Worm (Caenorhabditis elegans) whole organism, young adult: ENCODE measurements around the gene fipr-2.

Experiments
- B0019.2 ChIP-seq: fragments of 200-800 bp; sonication (Bioruptor generic); conservative IDR thresholded peaks from 2 replicates; pipeline ENCODE4 v1.3.6; 2022; ENCODE audit warnings: missing genetic modification reagents, missing genetic modification characterization, missing compliant biosample characterization
- B0035.1 ChIP-seq: sonication (generic microtip); optimal IDR thresholded peaks from 2 replicates; lab custom pipeline; 2016; ENCODE audit warnings: missing genetic modification characterization, mild to moderate bottlenecking, missing compliant biosample characterization, missing genotype, missing genetic modification reagents
- B0261.1 ChIP-seq: sonication (generic microtip); optimal IDR thresholded peaks from 2 replicates; lab custom pipeline; 2016; ENCODE audit warnings: mild to moderate bottlenecking, missing genetic modification characterization, moderate library complexity, missing compliant biosample characterization
- B0336.3 ChIP-seq: fragments of 200-800 bp; sonication (Bioruptor generic); IDR thresholded peaks from 2 replicates; pipeline ENCODE4 v1.3.6; 2022; ENCODE audit warnings: missing genetic modification characterization, missing compliant biosample characterization
- D2030.7 ChIP-seq: fragments of 200-800 bp; sonication (Bioruptor generic); IDR thresholded peaks from 2 replicates; pipeline ENCODE4 v1.3.6; 2022; ENCODE audit warnings: missing genetic modification reagents, missing genetic modification characterization, missing compliant biosample characterization
- F33H1.4 ChIP-seq: fragments of 200-800 bp; sonication (Bioruptor generic); IDR thresholded peaks from 2 replicates; pipeline ENCODE4 v1.3.6; 2022; ENCODE audit warnings: missing genetic modification reagents, missing genetic modification characterization, missing compliant biosample characterization
- F37B4.10 ChIP-seq: fragments of 200-800 bp; sonication (Bioruptor generic); IDR thresholded peaks from 2 replicates; pipeline ENCODE4 v1.3.6; 2022; ENCODE audit warnings: missing genetic modification characterization, missing compliant biosample characterization
- F52B5.7 ChIP-seq: sonication (generic microtip); optimal IDR thresholded peaks from 2 replicates; lab custom pipeline; 2016; ENCODE audit warnings: mild to moderate bottlenecking, missing genetic modification characterization, missing compliant biosample characterization
- F55B11.4 ChIP-seq: sonication (generic microtip); optimal IDR thresholded peaks from 2 replicates; lab custom pipeline; 2016; ENCODE audit warnings: missing compliant biosample characterization, missing genetic modification characterization, borderline replicate concordance; ENCODE audit not compliant: insufficient read depth
- F57C9.4 ChIP-seq: sonication (generic microtip); optimal IDR thresholded peaks from 2 replicates; lab custom pipeline; 2017; ENCODE audit warnings: mild to moderate bottlenecking, missing genetic modification characterization, missing compliant biosample characterization
- T26A5.8 ChIP-seq: sonication (generic microtip); optimal IDR thresholded peaks from 2 replicates; lab custom pipeline; 2016; ENCODE audit warnings: missing genetic modification characterization, missing compliant biosample characterization
- Y67H2A.10 ChIP-seq: fragments of 200-800 bp; sonication (Bioruptor generic); conservative IDR thresholded peaks from 2 replicates; pipeline ENCODE4 v1.3.6; 2022; ENCODE audit warnings: missing genetic modification reagents, missing genetic modification characterization, missing compliant biosample characterization
- Y95B8A.8 ChIP-seq: fragments of 200-800 bp; sonication (Bioruptor generic); IDR thresholded peaks from 2 replicates; pipeline ENCODE4 v1.3.6; 2022; ENCODE audit warnings: missing genetic modification reagents, missing genetic modification characterization, missing compliant biosample characterization
- ZK185.1 ChIP-seq: sonication (generic microtip); optimal IDR thresholded peaks from 2 replicates; lab custom pipeline; 2016; ENCODE audit warnings: mild to moderate bottlenecking, missing genetic modification characterization, missing compliant biosample characterization; ENCODE audit not compliant: poor library complexity, severe bottlenecking
- ama-1 ChIP-seq, 3 experiments: fragments of 150-350 bp in 1 of 3; sonication (generic microtip) in 2 of 3; optimal IDR thresholded peaks; 2 replicates each; lab custom pipeline; 2014 to 2018; ENCODE audit warnings: missing biosample characterization in 2 of 3, missing genetic modification characterization in 2 of 3, missing genetic modification reagents in 2 of 3
- aptf-2 ChIP-seq: fragments of 200-800 bp; sonication (Bioruptor generic); conservative IDR thresholded peaks from 2 replicates; pipeline ENCODE4 v1.3.6; 2022; ENCODE audit warnings: missing genetic modification reagents, missing genetic modification characterization, missing compliant biosample characterization
- aptf-3 ChIP-seq: fragments of 200-800 bp; sonication (Bioruptor generic); IDR thresholded peaks from 2 replicates; pipeline ENCODE4 v1.3.6; 2022; ENCODE audit warnings: missing genetic modification characterization, missing compliant biosample characterization
- attf-6 ChIP-seq: fragments of 200-800 bp; sonication (Bioruptor generic); IDR thresholded peaks from 2 replicates; pipeline ENCODE4 v1.3.6; 2022; ENCODE audit warnings: missing genetic modification reagents, missing genetic modification characterization, missing compliant biosample characterization
- bed-2 ChIP-seq: fragments of 200-800 bp; sonication (Bioruptor generic); IDR thresholded peaks from 2 replicates; pipeline ENCODE4 v1.3.6; 2022; ENCODE audit warnings: missing genetic modification reagents, missing genetic modification characterization, missing compliant biosample characterization
- ccch-3 ChIP-seq: fragments of 200-800 bp; sonication (Bioruptor generic); optimal IDR thresholded peaks from 2 replicates; lab custom pipeline; 2018; ENCODE audit warnings: mild to moderate bottlenecking, missing genetic modification characterization, missing compliant biosample characterization
- cebp-1 ChIP-seq, 2 experiments: fragments of 200-800 bp in 1 of 2; sonication (Bioruptor generic) in 1 of 2; sonication (generic microtip) in 1 of 2; IDR thresholded peaks in 1 of 2; optimal IDR thresholded peaks in 1 of 2; 2 replicates each; pipeline versions ENCODE4 v1.3.6 to Lab custom; 2017 to 2022; ENCODE audit warnings: missing compliant biosample characterization in 2 of 2, missing genetic modification characterization in 2 of 2, mild to moderate bottlenecking in 1 of 2, missing genetic modification reagents in 1 of 2, moderate library complexity in 1 of 2
- ceh-27 ChIP-seq: fragments of 200-800 bp; sonication (Bioruptor generic); optimal IDR thresholded peaks from 2 replicates; lab custom pipeline; 2018; ENCODE audit warnings: mild to moderate bottlenecking, missing genetic modification characterization, moderate library complexity, missing compliant biosample characterization
- ceh-58 ChIP-seq: fragments of 200-800 bp; sonication (Bioruptor generic); IDR thresholded peaks from 2 replicates; pipeline ENCODE4 v1.3.6; 2022; ENCODE audit warnings: missing genetic modification characterization, missing compliant biosample characterization
- ceh-79 ChIP-seq: sonication (generic microtip); optimal IDR thresholded peaks from 2 replicates; lab custom pipeline; 2017; ENCODE audit warnings: mild to moderate bottlenecking, missing genetic modification characterization, missing compliant biosample characterization
- chd-7 ChIP-seq: sonication (generic microtip); optimal IDR thresholded peaks from 2 replicates; lab custom pipeline; 2016; ENCODE audit warnings: mild to moderate bottlenecking, missing genetic modification characterization, moderate library complexity, missing compliant biosample characterization
- die-1 ChIP-seq: sonication (generic microtip); optimal IDR thresholded peaks from 2 replicates; lab custom pipeline; 2016; ENCODE audit warnings: missing genotype, mild to moderate bottlenecking, missing genetic modification characterization, missing compliant biosample characterization
- dox-1 ChIP-seq: fragments of 200-800 bp; sonication (Bioruptor generic); IDR thresholded peaks from 2 replicates; pipeline ENCODE4 v1.3.6; 2022; ENCODE audit warnings: missing genetic modification reagents, missing genetic modification characterization, missing compliant biosample characterization
- ekl-4 ChIP-seq: fragments of 200-800 bp; sonication (Bioruptor generic); IDR thresholded peaks from 2 replicates; pipeline ENCODE4 v1.3.6; 2022; ENCODE audit warnings: missing genetic modification reagents, missing genetic modification characterization, missing compliant biosample characterization
- ets-4 ChIP-seq: fragments of 200-800 bp; sonication (Bioruptor generic); optimal IDR thresholded peaks from 2 replicates; lab custom pipeline; 2018; ENCODE audit warnings: mild to moderate bottlenecking, missing genetic modification characterization, missing compliant biosample characterization
- gei-17 ChIP-seq: fragments of 200-800 bp; sonication (Bioruptor generic); optimal IDR thresholded peaks from 2 replicates; lab custom pipeline; 2018; ENCODE audit warnings: mild to moderate bottlenecking, missing genetic modification characterization, missing compliant biosample characterization
- him-1 ChIP-seq: sonication (generic microtip); optimal IDR thresholded peaks from 2 replicates; lab custom pipeline; 2016; ENCODE audit warnings: missing genotype, missing genetic modification reagents, missing genetic modification characterization, missing compliant biosample characterization
- hmg-20 ChIP-seq: fragments of 200-800 bp; sonication (Bioruptor generic); IDR thresholded peaks from 2 replicates; pipeline ENCODE4 v1.3.6; 2022; ENCODE audit warnings: missing genetic modification reagents, missing genetic modification characterization, missing compliant biosample characterization
- lin-35 ChIP-seq, 3 experiments: fragments of 150-350 bp in 2 of 3; sonication (generic microtip) in 1 of 3; optimal IDR thresholded peaks; 2 replicates each; lab custom pipeline; 2014 to 2018; ENCODE audit warnings: missing biosample characterization in 3 of 3, missing genetic modification characterization in 3 of 3, missing genetic modification reagents in 3 of 3
- lsl-1 ChIP-seq: fragments of 200-800 bp; sonication (Bioruptor generic); optimal IDR thresholded peaks from 2 replicates; lab custom pipeline; 2018; ENCODE audit warnings: mild to moderate bottlenecking, missing genetic modification characterization, moderate library complexity, missing compliant biosample characterization
- madf-10 ChIP-seq: sonication (generic microtip); optimal IDR thresholded peaks from 2 replicates; lab custom pipeline; 2016; ENCODE audit warnings: mild to moderate bottlenecking, missing genetic modification characterization, missing compliant biosample characterization
- mcd-1 ChIP-seq: fragments of 200-800 bp; sonication (Bioruptor generic); IDR thresholded peaks from 2 replicates; pipeline ENCODE4 v1.3.6; 2022; ENCODE audit warnings: missing genetic modification reagents, missing genetic modification characterization, missing compliant biosample characterization
- nfya-1 ChIP-seq: sonication (generic microtip); optimal IDR thresholded peaks from 2 replicates; lab custom pipeline; 2017; ENCODE audit warnings: antibody characterized with exemption, missing compliant biosample characterization, missing genetic modification characterization, borderline replicate concordance; ENCODE audit not compliant: insufficient read depth
- nfya-2 ChIP-seq: fragments of 200-800 bp; sonication (Bioruptor generic); IDR thresholded peaks from 2 replicates; pipeline ENCODE4 v1.3.6; 2022; ENCODE audit warnings: missing genetic modification reagents, missing genetic modification characterization, missing compliant biosample characterization
- nfyb-1 ChIP-seq: fragments of 200-800 bp; sonication (Bioruptor generic); IDR thresholded peaks from 2 replicates; pipeline ENCODE4 v1.3.6; 2022; ENCODE audit warnings: missing genetic modification reagents, missing genetic modification characterization, missing compliant biosample characterization
- pbrm-1 ChIP-seq: fragments of 200-800 bp; sonication (Bioruptor generic); IDR thresholded peaks from 2 replicates; pipeline ENCODE4 v1.3.6; 2022; ENCODE audit warnings: missing genetic modification reagents, missing genetic modification characterization, missing compliant biosample characterization
- rec-8 ChIP-seq, 2 experiments: sonication (generic microtip); optimal IDR thresholded peaks; 2 replicates each; lab custom pipeline; 2016; ENCODE audit warnings: mild to moderate bottlenecking in 2 of 2, missing genetic modification characterization in 2 of 2, missing genetic modification reagents in 2 of 2, missing genotype in 2 of 2, missing biosample characterization in 1 of 2, missing compliant biosample characterization in 1 of 2, moderate library complexity in 1 of 2
- rpc-1 ChIP-seq, 2 experiments: fragments of 150-350 bp in 1 of 2; sonication (generic microtip) in 1 of 2; optimal IDR thresholded peaks; 2 replicates each; lab custom pipeline; 2014 to 2018; ENCODE audit warnings: missing biosample characterization in 1 of 2, missing genetic modification characterization in 1 of 2, missing genetic modification reagents in 1 of 2, missing genotype in 1 of 2
- sea-2 ChIP-seq: fragments of 200-800 bp; sonication (Bioruptor generic); IDR thresholded peaks from 2 replicates; pipeline ENCODE4 v1.3.6; 2022; ENCODE audit warnings: missing genetic modification characterization, missing compliant biosample characterization
- snpc-1.3 ChIP-seq: sonication (generic microtip); optimal IDR thresholded peaks from 2 replicates; lab custom pipeline; 2017; ENCODE audit warnings: missing genetic modification characterization, mild to moderate bottlenecking, missing compliant biosample characterization, antibody characterized with exemption, moderate library complexity, missing genotype, missing genetic modification reagents; ENCODE audit not compliant: insufficient read depth
- xnd-1 ChIP-seq: sonication (generic microtip); optimal IDR thresholded peaks from 2 replicates; lab custom pipeline; 2016; ENCODE audit warnings: missing genotype, missing genetic modification reagents, missing genetic modification characterization, missing compliant biosample characterization
- zim-3 ChIP-seq: sonication (generic microtip); optimal IDR thresholded peaks from 2 replicates; lab custom pipeline; 2017; ENCODE audit warnings: mild to moderate bottlenecking, missing genetic modification characterization, moderate library complexity, missing compliant biosample characterization

The fipr-2 gene

ce11 chrV:12343419-12343969 is 21.7 kb upstream of the fipr-2 start, which contains the start of gene tomm-20 (continued):
- peak; percentile 73 for TF ChIP-seq F33H1.4 (GFP tag; lab: Robert Waterston, UW)
- peak; percentile 94 for TF ChIP-seq ekl-4
- TF ChIP-seq hmg-20 (GFP tag; lab: Robert Waterston, UW), result peak; percentile 77; the same call in 1 of the 2 replicates
- TF ChIP-seq madf-10 (tag; lab: Kevin White, UChicago), result peak; percentile 58
- TF ChIP-seq him-1 (tag; lab: Kevin White, UChicago), result peak; percentile 53
- no peak for TF ChIP-seq cebp-1 (GFP tag; IDR thresholded peaks at IDR 0.05; lab: Robert Waterston, UW)
- peak; percentile 85 for TF ChIP-seq cebp-1 (tag; optimal IDR thresholded peaks at IDR 0.05; lab: Kevin White, UChicago)
- no peak for TF ChIP-seq F37B4.10 (GFP tag; lab: Robert Waterston, UW)
- peak; percentile 90 for TF ChIP-seq mcd-1 (GFP tag; lab: Robert Waterston, UW)
- peak; percentile 78 for TF ChIP-seq B0336.3 (GFP tag; lab: Robert Waterston, UW)
- TF ChIP-seq lin-35 (GFP tag; optimal IDR thresholded peaks at IDR 0.05; lab: Kevin White, UChicago), result peak; percentile 86 to 98 (median 92)
- TF ChIP-seq pbrm-1 (GFP tag; lab: Robert Waterston, UW), result peak; percentile 92
- peak; percentile 75 for TF ChIP-seq lsl-1
- no peak for TF ChIP-seq chd-7 (tag; lab: Kevin White, UChicago)
- TF ChIP-seq ccch-3 (GFP tag; lab: Kevin White, UChicago), result no peak
- TF ChIP-seq B0261.1, result peak; percentile 31
- no peak for TF ChIP-seq rec-8 (tag; optimal IDR thresholded peaks at IDR 0.05; lab: Kevin White, UChicago)
- TF ChIP-seq dox-1, result peak; percentile 79
- TF ChIP-seq F52B5.7 (tag; lab: Kevin White, UChicago), result no peak
- peak; percentile 71 for TF ChIP-seq ceh-27 (GFP tag; lab: Kevin White, UChicago)
- TF ChIP-seq xnd-1 (tag; lab: Kevin White, UChicago), result peak; percentile 54
- peak; percentile 92 for TF ChIP-seq ZK185.1 (tag; lab: Kevin White, UChicago)
- TF ChIP-seq snpc-1.3 (tag; lab: Kevin White, UChicago), result peak; percentile 38
- no peak for TF ChIP-seq Y95B8A.8 (GFP tag; lab: Robert Waterston, UW)
- no peak for TF ChIP-seq bed-2 (GFP tag; lab: Robert Waterston, UW)
- no peak for TF ChIP-seq sea-2
- no peak for TF ChIP-seq ets-4 (GFP tag; lab: Kevin White, UChicago)
- no peak for TF ChIP-seq zim-3 (tag; lab: Kevin White, UChicago)
- TF ChIP-seq nfya-1 (tag; lab: Kevin White, UChicago), result no peak
- peak; percentile 52 for TF ChIP-seq die-1 (tag; lab: Kevin White, UChicago)
- no peak for TF ChIP-seq Y67H2A.10 (GFP tag; lab: Robert Waterston, UW)
- TF ChIP-seq T26A5.8, result no peak
- no peak for TF ChIP-seq aptf-2 (GFP tag; lab: Robert Waterston, UW)
- no peak for TF ChIP-seq ama-1 (optimal IDR thresholded peaks at IDR 0.05; lab: Kevin White, UChicago)
- TF ChIP-seq ama-1 (GFP tag; optimal IDR thresholded peaks at IDR 0.05; lab: Kevin White, UChicago), result no peak
- TF ChIP-seq B0035.1 (tag; lab: Kevin White, UChicago), result peak; percentile 39
- no peak for TF ChIP-seq ceh-79 (tag; lab: Kevin White, UChicago)
- no peak for TF ChIP-seq nfya-2
- TF ChIP-seq gei-17 (GFP tag; lab: Kevin White, UChicago), result peak; percentile 20
- no peak for TF ChIP-seq F55B11.4 (tag; lab: Kevin White, UChicago)
- no peak for TF ChIP-seq aptf-3 (GFP tag; lab: Robert Waterston, UW)
- peak; percentile 94 for TF ChIP-seq nfyb-1 (GFP tag; lab: Robert Waterston, UW)
- no peak for TF ChIP-seq rpc-1 (optimal IDR thresholded peaks at IDR 0.05; lab: Kevin White, UChicago)
- TF ChIP-seq rpc-1 (tag; optimal IDR thresholded peaks at IDR 0.05; lab: Kevin White, UChicago), result no peak
- peak; percentile 62 for TF ChIP-seq D2030.7 (GFP tag; lab: Robert Waterston, UW)
- TF ChIP-seq attf-6, result no peak
- TF ChIP-seq F57C9.4 (tag; lab: Kevin White, UChicago), result no peak
- 0 out of 2 replicates have a peak, but pooled peaks have one; percentile 37 for TF ChIP-seq B0019.2 (GFP tag; lab: Robert Waterston, UW)
- TF ChIP-seq ceh-58, result no peak
